Worm (Caenorhabditis elegans) whole organism, dauer: ENCODE measurements around the gene F21C10.6.

ENCODE experiments used
- unc-62 ChIP-seq: sonication (generic microtip); optimal IDR thresholded peaks from 2 replicates; lab custom pipeline; 2017; ENCODE audit warnings: missing biosample characterization, missing genetic modification reagents, missing genetic modification characterization

The F21C10.6 gene

DNA sequence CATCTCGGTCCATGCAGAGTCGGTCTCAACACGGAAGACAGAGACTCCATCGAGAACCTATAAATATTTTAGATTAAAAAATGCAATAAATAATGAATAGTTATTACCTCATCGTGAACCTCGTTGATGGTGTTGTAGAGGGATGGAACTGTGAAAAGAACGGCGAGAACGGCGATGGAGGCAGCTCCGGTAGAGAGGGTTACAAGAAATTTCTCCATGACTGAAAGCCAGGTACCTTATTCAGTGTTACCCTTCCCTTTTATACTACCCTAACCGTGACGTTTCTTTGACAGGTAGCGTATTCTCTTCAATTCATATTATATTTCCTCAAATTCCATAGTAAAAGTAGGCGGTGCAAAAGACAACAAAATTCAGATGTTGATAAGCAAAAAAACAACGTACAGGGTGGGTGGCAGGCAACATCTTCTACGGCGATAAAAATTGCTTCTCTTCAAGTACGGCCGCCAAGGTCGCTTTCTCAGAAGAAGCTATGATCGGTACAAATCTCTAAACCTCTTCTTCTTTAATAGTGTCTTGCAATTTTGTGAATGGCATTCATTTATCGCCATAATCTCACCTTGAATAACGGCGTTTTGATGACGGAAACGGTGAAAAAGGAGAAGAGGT lies 40.9 kb downstream of the F21C10.6 start, which contains the start of gene col-10:
Gene col-10 (minus strand): TSS at position 235 of the 627 bp plus-strand sequence.
- no peak for TF ChIP-seq unc-62 (GFP tag; lab: Kevin White, UChicago)

DNA sequence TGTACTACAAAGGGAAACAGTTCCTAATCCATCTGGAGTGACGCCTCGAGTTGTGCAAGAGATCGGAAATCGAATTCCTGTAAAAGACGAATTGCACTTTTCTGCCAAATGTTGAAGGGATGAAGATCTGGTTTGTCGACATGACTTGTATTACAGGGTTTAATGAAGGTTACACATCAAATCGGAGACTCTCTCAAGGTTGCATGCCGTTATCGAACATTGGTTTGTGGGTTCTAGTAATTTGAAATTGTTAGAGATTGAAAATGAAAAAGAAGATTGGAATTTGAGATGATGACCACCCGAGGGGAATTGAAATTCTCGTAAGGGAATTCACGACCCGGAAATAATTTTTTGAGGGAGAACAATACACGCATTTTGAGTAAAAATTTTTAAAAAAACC lies 42.0 kb downstream of the F21C10.6 start:
- TF ChIP-seq unc-62 (GFP tag; lab: Kevin White, UChicago): no peak

DNA sequence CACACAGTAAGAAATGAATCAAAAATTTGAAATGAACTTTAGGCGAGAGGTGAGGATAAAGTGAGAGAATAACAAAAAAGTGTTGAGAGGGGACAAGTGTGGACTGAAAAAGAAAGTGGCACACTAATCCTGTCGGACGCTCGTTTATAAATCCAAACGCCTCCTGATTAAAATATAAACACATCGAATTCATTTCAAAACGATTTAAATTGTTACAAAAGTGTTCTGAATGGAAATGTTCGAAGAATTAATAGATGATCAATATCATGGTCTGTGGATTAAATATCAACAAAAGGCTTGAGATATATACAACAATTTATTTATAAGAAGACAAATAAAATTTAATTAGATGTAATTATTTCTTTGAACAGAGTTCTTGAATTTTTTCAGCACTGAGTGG lies 43.8 kb downstream of the F21C10.6 start, which contains the start of gene B0222.11:
Gene B0222.11 (minus strand): TSS at position 101 of the 400 bp plus-strand sequence.
- TF ChIP-seq unc-62 (GFP tag; lab: Kevin White, UChicago): no peak

DNA sequence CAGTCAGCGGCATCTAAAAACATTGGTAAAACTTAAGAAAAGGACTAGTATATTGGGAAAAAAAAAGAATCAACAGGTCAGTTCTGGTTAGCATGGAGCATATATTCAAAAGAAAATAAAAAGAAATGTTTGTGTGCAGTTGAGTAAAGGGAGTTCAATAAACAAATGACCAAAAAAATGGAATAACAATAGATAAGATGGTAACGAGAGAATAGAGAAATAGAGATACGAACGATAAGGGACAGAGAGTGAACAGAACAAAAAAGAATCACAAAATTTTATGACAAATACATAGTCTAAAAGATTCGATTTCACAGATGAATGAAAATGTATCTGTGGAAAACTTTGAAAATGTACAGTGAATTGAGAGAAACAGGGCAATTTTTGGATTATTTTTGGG lies 48.7 kb downstream of the F21C10.6 start, which contains the start of gene gad-3:
Gene gad-3 (minus strand): TSS at position 17 of the 400 bp plus-strand sequence.
- no peak for TF ChIP-seq unc-62 (GFP tag; lab: Kevin White, UChicago)

DNA sequence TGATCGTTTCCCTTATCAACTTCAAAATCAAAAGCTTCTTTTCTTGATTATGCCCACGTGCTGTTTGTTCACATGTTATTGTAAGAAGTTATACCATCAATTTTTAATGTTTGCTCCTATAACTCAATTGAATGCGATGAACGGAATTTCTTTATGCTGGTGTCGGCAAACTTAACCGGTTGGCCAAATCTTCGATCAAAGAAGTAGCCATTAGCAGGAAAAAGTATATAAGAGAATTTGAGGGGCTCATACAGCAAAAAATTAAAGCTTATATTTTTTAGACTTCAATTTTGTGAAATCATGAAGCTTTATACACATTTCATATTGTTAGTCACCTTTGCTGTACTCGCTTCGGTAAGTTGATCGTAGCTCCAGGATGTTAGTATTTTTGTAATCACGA lies 49.5 kb downstream of the F21C10.6 start, which contains the start of gene pqn-16:
Gene pqn-16 (plus strand): TSS at position 301 of the 400 bp plus-strand sequence.
- no peak for TF ChIP-seq unc-62 (GFP tag; lab: Kevin White, UChicago)
